Fruit fly (Drosophila melanogaster): Measurements from ENCODE around the gene CG33995.

CG33995 gene

dm6 chr2L:4998260-4998560 is 44.9 kb upstream of the CG33995 start:
- TF ChIP-seq CG33017 (tag; optimal IDR thresholded peaks at IDR 0.05) (no peak), CG12768 (GFP tag; optimal IDR thresholded peaks at IDR 0.05) (no peak), Clk (GFP tag; optimal IDR thresholded peaks at IDR 0.05) (no peak), CG7101 (tag; optimal IDR thresholded peaks at IDR 0.05) (no peak), cic (GFP tag; optimal IDR thresholded peaks at IDR 0.05) (no peak), CG5204 (GFP tag; optimal IDR thresholded peaks at IDR 0.05) (no peak), CG14711 (tag; optimal IDR thresholded peaks at IDR 0.05) (no peak), cnc (optimal IDR thresholded peaks at IDR 0.05) (no peak), ovo (GFP tag; optimal IDR thresholded peaks at IDR 0.05) (no peak), Crg-1 (GFP tag; optimal IDR thresholded peaks at IDR 0.05) (no peak)

- TF ChIP-seq bab1 (GFP tag; optimal IDR thresholded peaks at IDR 0.05) (no peak), kay (GFP tag; ENCODE audit: borderline replicate concordance) (peak; percentile 79), cic (GFP tag; optimal IDR thresholded peaks at IDR 0.05) (peak; percentile 8), ovo (GFP tag; optimal IDR thresholded peaks at IDR 0.05) (no peak), CG5204 (GFP tag; optimal IDR thresholded peaks at IDR 0.05) (no peak)
Measured at dm6 chr2L:4998571-4999191, 44.4 kb upstream of the CG33995 start.

DNA sequence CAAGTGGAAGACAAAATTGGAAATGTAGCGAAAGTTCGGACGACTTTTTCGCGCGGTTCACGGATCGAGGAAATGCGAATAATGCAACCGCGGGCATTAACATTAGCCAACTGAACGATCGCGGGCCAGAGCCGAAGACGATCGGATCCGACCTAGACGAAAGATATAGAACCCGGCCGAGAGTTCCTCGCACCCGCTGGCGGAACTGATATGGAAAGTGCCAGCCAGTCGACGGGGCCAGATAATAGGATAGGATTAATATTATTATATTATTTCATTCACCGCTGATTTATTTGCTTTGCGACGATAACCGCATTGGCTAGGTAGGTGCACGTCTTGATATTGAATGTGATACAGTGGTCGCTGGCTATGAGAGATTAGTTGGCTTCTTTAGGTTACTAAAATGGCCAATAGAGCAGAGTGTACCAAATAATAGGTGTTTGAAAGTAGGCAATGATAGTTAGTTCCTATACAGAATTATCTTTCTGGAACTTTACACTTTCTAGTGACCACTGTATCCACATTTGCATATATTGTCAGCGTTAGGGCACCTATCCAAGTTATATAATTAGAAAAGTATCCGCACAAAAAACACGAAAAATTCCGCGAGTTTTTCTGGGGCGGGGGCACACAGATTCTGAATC is 43.6 kb upstream of the CG33995 start:
- TF ChIP-seq CG1620 (GFP tag; optimal IDR thresholded peaks at IDR 0.05) (peak; percentile 74), cic (GFP tag; optimal IDR thresholded peaks at IDR 0.05) (peak; percentile 73), Hr96 (GFP tag; optimal IDR thresholded peaks at IDR 0.05) (peak; percentile 86), Crg-1 (GFP tag; optimal IDR thresholded peaks at IDR 0.05) (peak; percentile 42), CG7101 (tag; optimal IDR thresholded peaks at IDR 0.05) (peak; percentile 93), CG5204 (GFP tag; optimal IDR thresholded peaks at IDR 0.05) (peak; percentile 78), bab1 (GFP tag; optimal IDR thresholded peaks at IDR 0.05) (peak; percentile 85), ovo (GFP tag; optimal IDR thresholded peaks at IDR 0.05) (no peak), CG12768 (GFP tag; optimal IDR thresholded peaks at IDR 0.05) (peak; percentile 93), Clk (GFP tag; optimal IDR thresholded peaks at IDR 0.05) (peak; percentile 90), CG7045 (GFP tag; optimal IDR thresholded peaks at IDR 0.05) (peak; percentile 84), kay (GFP tag; ENCODE audit: borderline replicate concordance) (no peak), CG33017 (tag; optimal IDR thresholded peaks at IDR 0.05) (peak; percentile 92), toe (GFP tag; optimal IDR thresholded peaks at IDR 0.05) (peak; percentile 90), cnc (optimal IDR thresholded peaks at IDR 0.05) (no peak), tj (GFP tag; optimal IDR thresholded peaks at IDR 0.05) (no peak), CG14711 (tag; optimal IDR thresholded peaks at IDR 0.05) (peak; percentile 84), CG11617 (GFP tag; optimal IDR thresholded peaks at IDR 0.05) (peak; percentile 82), pad (GFP tag; optimal IDR thresholded peaks at IDR 0.05) (peak; percentile 66), Mnt (GFP tag; optimal IDR thresholded peaks at IDR 0.05) (peak; percentile 11)

DNA sequence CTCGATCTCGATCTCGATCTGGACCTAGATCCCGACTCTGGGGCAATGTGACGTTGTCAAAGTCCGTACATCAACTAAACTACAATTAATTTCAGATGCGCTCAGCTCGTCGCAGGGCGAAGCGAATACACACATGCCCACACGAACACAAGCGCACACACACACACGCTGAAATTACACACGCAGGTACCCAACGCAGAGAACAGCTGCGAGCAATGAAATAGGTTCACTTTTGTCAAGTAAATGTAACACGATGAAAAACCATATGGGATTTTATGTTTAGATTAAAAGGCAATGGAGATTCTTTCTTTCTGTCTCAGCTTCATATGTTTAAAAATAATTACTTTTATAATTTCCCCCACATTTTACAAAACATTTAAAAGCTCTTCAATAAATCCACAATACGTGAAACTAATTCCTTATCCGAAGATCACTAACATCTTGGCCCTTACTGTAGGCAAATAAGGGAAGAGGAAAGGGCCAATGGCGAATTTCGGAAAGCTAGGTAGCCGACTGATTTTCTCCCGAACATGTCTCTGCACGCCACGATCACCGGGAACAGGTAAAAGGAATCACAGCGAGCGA is 42.7 kb upstream of the CG33995 start:
- TF ChIP-seq CG11617 (GFP tag; optimal IDR thresholded peaks at IDR 0.05), result peak; percentile 86
- TF ChIP-seq Clk (GFP tag; optimal IDR thresholded peaks at IDR 0.05), result peak; percentile 56
- TF ChIP-seq CG14711 (tag; optimal IDR thresholded peaks at IDR 0.05), result peak; percentile 76
- TF ChIP-seq CG5204 (GFP tag; optimal IDR thresholded peaks at IDR 0.05), result peak; percentile 91
- TF ChIP-seq Hr96 (GFP tag; optimal IDR thresholded peaks at IDR 0.05), result peak; percentile 77
- TF ChIP-seq bab1 (GFP tag; optimal IDR thresholded peaks at IDR 0.05), result peak; percentile 76
- TF ChIP-seq ovo (GFP tag; optimal IDR thresholded peaks at IDR 0.05), result peak; percentile 41
- TF ChIP-seq cnc (optimal IDR thresholded peaks at IDR 0.05), result no peak
- TF ChIP-seq CG1620 (GFP tag; optimal IDR thresholded peaks at IDR 0.05), result peak; percentile 34
- peak; percentile 95 for TF ChIP-seq kay (GFP tag; ENCODE audit: borderline replicate concordance)
- peak; percentile 92 for TF ChIP-seq CG7101 (tag; optimal IDR thresholded peaks at IDR 0.05)
- TF ChIP-seq cic (GFP tag; optimal IDR thresholded peaks at IDR 0.05), result peak; percentile 55
- TF ChIP-seq CG7045 (GFP tag; optimal IDR thresholded peaks at IDR 0.05), result peak; percentile 72
- peak; percentile 18 for TF ChIP-seq pad (GFP tag; optimal IDR thresholded peaks at IDR 0.05)
- no peak for TF ChIP-seq Crg-1 (GFP tag; optimal IDR thresholded peaks at IDR 0.05)
- peak; percentile 65 for TF ChIP-seq Mnt (GFP tag; optimal IDR thresholded peaks at IDR 0.05)
- TF ChIP-seq CG33017 (tag; optimal IDR thresholded peaks at IDR 0.05), result peak; percentile 95
- TF ChIP-seq toe (GFP tag; optimal IDR thresholded peaks at IDR 0.05), result peak; percentile 80
- TF ChIP-seq CG12768 (GFP tag; optimal IDR thresholded peaks at IDR 0.05), result peak; percentile 83
- TF ChIP-seq tj (GFP tag; optimal IDR thresholded peaks at IDR 0.05), result peak; percentile 18

DNA sequence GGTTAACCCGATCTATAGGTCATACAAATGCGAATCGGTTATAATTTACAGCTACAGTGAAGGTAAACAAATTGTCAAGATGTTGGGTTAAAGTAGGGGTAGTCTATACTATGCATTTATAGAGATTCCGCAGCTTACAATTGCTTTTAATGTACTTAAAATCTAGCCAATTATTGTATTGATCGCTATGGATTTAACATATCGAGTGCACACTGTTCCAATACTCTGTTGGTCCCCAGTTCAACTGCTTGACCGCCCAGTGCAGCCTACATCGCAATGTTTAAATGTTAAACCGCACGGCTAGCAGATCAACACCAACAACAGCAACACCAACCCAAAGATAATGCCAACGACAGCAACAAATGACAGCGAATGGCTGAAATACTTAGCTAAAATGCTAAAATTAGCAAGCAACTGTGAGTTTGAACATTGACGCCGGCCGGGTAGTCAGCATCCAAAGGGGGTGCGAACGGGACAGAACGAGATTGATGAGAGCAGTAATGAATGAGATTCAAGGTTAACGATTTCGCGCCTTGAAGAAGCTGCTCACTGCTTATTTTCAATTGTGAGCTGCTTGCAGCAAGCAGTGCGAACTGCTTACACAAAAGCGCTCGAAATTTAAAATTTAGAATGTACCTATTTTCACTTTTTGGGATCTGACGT is 42.0 kb upstream of the CG33995 start:
- TF ChIP-seq pad (GFP tag; optimal IDR thresholded peaks at IDR 0.05) (peak; percentile 97), kay (GFP tag; ENCODE audit: borderline replicate concordance) (peak; percentile 33), cic (GFP tag; optimal IDR thresholded peaks at IDR 0.05) (peak; percentile 72), tj (GFP tag; optimal IDR thresholded peaks at IDR 0.05) (peak; percentile 68), CG1620 (GFP tag; optimal IDR thresholded peaks at IDR 0.05) (no peak), CG14711 (tag; optimal IDR thresholded peaks at IDR 0.05) (peak; percentile 35), toe (GFP tag; optimal IDR thresholded peaks at IDR 0.05) (no peak), CG12768 (GFP tag; optimal IDR thresholded peaks at IDR 0.05) (peak; percentile 11)

DNA sequence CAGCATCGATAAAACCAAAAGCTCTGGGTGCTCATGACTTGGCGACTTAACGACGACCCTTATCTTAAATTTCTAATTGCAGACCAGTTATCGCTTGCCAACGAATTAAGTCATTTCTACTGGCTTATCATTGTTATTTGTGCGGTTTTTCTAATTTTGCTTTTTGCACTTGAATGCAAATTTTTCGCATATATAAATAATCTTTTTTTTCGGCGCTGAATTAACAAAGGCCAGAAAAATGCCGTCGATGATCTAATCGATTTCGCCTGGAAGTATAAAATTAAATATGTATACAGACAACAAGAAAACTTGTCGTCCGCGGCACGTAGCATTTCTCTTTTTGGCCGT is 41.5 kb upstream of the CG33995 start:
- TF ChIP-seq cic (GFP tag; optimal IDR thresholded peaks at IDR 0.05) (no peak), kay (GFP tag; ENCODE audit: borderline replicate concordance) (peak; percentile 41)

Data from whole organism, adult.